Worm (Caenorhabditis elegans): ENCODE data around the gene vps-18.
A peak's percentile ranks its signal among the peaks of the same experiment; 100 is the strongest.

The vps-18 gene

DNA sequence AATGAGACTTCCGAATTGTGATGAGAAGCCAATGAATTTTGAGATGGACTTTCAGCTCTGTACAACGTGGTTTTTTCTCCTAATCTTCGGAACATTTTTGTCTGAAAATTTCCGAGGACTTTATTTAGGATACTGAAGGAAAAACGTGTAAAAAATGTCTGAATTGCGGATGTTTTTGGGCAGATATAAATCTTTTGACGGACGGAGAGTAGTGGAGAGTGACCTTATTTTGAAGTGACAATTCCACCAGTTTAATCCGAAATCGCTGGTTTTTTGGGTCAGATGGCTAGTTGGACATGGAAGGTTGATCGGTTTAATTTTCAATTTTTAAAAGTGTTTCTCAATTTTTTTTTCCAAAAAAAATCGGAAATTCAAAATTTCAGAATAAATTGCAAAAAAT is 28.4 kb downstream of the vps-18 start, which contains the start of gene T05C1.3:
Gene T05C1.3 (minus strand): TSS at position 101 of the 400 bp plus-strand sequence.
- TF ChIP-seq unc-39 (tag; optimal IDR thresholded peaks at IDR 0.05) (no peak), sem-4 (tag; optimal IDR thresholded peaks at IDR 0.05) (no peak)

DNA sequence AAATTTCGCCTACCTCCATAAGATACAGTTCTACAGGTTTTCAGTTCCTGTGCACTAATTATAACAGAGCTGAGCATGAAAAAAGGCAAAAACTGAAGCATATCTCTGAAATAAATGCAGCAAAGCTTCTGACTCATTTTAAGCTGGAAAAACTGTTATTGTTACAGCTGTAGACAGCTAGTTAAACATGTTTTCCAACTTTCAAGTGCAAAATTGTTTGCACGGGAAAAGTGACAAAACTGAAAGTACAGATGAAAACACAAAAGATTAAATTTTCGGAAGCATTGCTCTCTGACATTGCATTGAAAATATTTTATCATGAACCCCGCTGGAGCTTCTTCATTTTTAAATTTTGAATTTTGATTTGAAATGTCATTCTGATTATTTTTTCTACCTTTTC is 29.8 kb downstream of the vps-18 start, which contains the start of gene T05C1.5:
Gene T05C1.5 (minus strand): TSS at position 101 of the 400 bp plus-strand sequence.
- TF ChIP-seq nhr-12 (tag; optimal IDR thresholded peaks at IDR 0.05), result no peak
- TF ChIP-seq nhr-11 (tag; optimal IDR thresholded peaks at IDR 0.05), result no peak
- no peak for TF ChIP-seq lin-39 (tag; optimal IDR thresholded peaks at IDR 0.05)
- no peak for TF ChIP-seq alr-1 (tag; optimal IDR thresholded peaks at IDR 0.05)
- no peak for TF ChIP-seq C34F6.9 (tag; optimal IDR thresholded peaks at IDR 0.05)
- no peak for TF ChIP-seq unc-39 (tag; optimal IDR thresholded peaks at IDR 0.05)
- TF ChIP-seq nhr-6 (tag; optimal IDR thresholded peaks at IDR 0.05), result no peak
- no peak for TF ChIP-seq crh-2 (tag; optimal IDR thresholded peaks at IDR 0.05)
- TF ChIP-seq snpc-4 (tag; optimal IDR thresholded peaks at IDR 0.05), result no peak

DNA sequence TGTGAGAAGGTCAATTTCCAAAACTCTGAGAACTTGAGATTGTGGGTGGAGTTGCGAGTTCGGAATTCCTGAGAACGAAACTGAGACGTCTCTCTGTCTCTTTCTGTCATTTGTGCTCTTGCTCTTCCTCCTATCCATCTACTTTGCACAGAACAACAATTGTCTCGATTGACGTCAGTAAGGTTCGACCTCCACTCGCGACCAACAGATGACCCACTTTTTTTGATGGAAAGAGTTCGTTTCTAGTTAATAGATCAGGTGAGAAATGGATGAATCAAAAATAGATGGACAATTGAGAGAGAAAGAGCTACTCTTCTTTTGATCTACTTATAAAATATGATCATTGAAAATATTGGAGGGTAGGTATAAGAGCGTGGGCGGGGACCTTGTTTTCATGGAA is 33.6 kb downstream of the vps-18 start:
- peak; percentile 69 for TF ChIP-seq sma-9 (GFP tag; optimal IDR thresholded peaks at IDR 0.05)
- TF ChIP-seq sma-9 (tag; optimal IDR thresholded peaks at IDR 0.05), result no peak
- TF ChIP-seq ceh-82 (tag; optimal IDR thresholded peaks at IDR 0.05), result no peak
- no peak for TF ChIP-seq nhr-21 (tag; optimal IDR thresholded peaks at IDR 0.05)
- TF ChIP-seq dmd-4 (tag; optimal IDR thresholded peaks at IDR 0.05), result no peak
- no peak for TF ChIP-seq lin-11 (tag; optimal IDR thresholded peaks at IDR 0.05)
- no peak for TF ChIP-seq mbf-1 (tag; optimal IDR thresholded peaks at IDR 0.05)
- no peak for TF ChIP-seq unc-62 (GFP tag; optimal IDR thresholded peaks at IDR 0.05)
- TF ChIP-seq ztf-11 (tag; optimal IDR thresholded peaks at IDR 0.05), result no peak
- peak; percentile 36 for TF ChIP-seq C34F6.9 (tag; optimal IDR thresholded peaks at IDR 0.05)
- TF ChIP-seq nhr-237 (tag; optimal IDR thresholded peaks at IDR 0.05), result no peak
- TF ChIP-seq gmeb-1 (tag; optimal IDR thresholded peaks at IDR 0.05), result no peak
- TF ChIP-seq crh-2 (tag; optimal IDR thresholded peaks at IDR 0.05), result no peak
- no peak for TF ChIP-seq ama-1 (optimal IDR thresholded peaks at IDR 0.05)
- peak; percentile 48 for TF ChIP-seq F13H6.1 (tag; optimal IDR thresholded peaks at IDR 0.05)
- no peak for TF ChIP-seq lin-13 (GFP tag; optimal IDR thresholded peaks at IDR 0.05)
- peak; percentile 71 for TF ChIP-seq nhr-129 (tag; optimal IDR thresholded peaks at IDR 0.05)
- no peak for TF ChIP-seq aly-2 (tag; optimal IDR thresholded peaks at IDR 0.05)
- TF ChIP-seq peb-1 (tag; optimal IDR thresholded peaks at IDR 0.05), result no peak
- TF ChIP-seq ceh-16 (tag; optimal IDR thresholded peaks at IDR 0.05), result no peak
- no peak for TF ChIP-seq ZK546.5 (tag; optimal IDR thresholded peaks at IDR 0.05)
- TF ChIP-seq Y55F3AM.14 (GFP tag; optimal IDR thresholded peaks at IDR 0.05), result no peak
- no peak for TF ChIP-seq egl-27 (tag; optimal IDR thresholded peaks at IDR 0.05)
- no peak for TF ChIP-seq nhr-23 (tag; optimal IDR thresholded peaks at IDR 0.05)
- TF ChIP-seq lsy-2 (tag; optimal IDR thresholded peaks at IDR 0.05), result peak in 1 of 2 experiments; percentile 45
- TF ChIP-seq mdl-1 (tag; optimal IDR thresholded peaks at IDR 0.05), result no peak
- TF ChIP-seq sma-3 (GFP tag; optimal IDR thresholded peaks at IDR 0.05), result no peak
- TF ChIP-seq nhr-77 (tag; optimal IDR thresholded peaks at IDR 0.05), result no peak
- TF ChIP-seq unc-55 (GFP tag; optimal IDR thresholded peaks at IDR 0.05), result no peak
- no peak for TF ChIP-seq nhr-6 (tag; optimal IDR thresholded peaks at IDR 0.05)
- no peak for TF ChIP-seq elt-1 (tag; optimal IDR thresholded peaks at IDR 0.05)
- TF ChIP-seq elt-3 (tag; optimal IDR thresholded peaks at IDR 0.05), result no peak
- no peak for TF ChIP-seq ztf-4 (tag; optimal IDR thresholded peaks at IDR 0.05)
- TF ChIP-seq mab-5 (tag; optimal IDR thresholded peaks at IDR 0.05), result no peak
- no peak for TF ChIP-seq nhr-10 (tag; optimal IDR thresholded peaks at IDR 0.05)
- TF ChIP-seq ztf-1 (GFP tag; conservative IDR thresholded peaks at IDR 0.05), result no peak
- no peak for TF ChIP-seq skn-1 (tag; optimal IDR thresholded peaks at IDR 0.05)
- no peak for TF ChIP-seq nhr-25 (tag; optimal IDR thresholded peaks at IDR 0.05)
- no peak for TF ChIP-seq sem-4 (tag; optimal IDR thresholded peaks at IDR 0.05)

Measured in whole organism, L2 larva.